Worm (Caenorhabditis elegans) whole organism, L2 larva: Measurements from ENCODE around the gene sod-3.

Experiments
- C34F6.9 ChIP-seq: fragments of 150-350 bp; optimal IDR thresholded peaks from 2 replicates; lab custom pipeline; 2014; ENCODE audit warnings: missing biosample characterization, missing genetic modification characterization
- F13H6.1 ChIP-seq: sonication (generic microtip); optimal IDR thresholded peaks from 2 replicates; lab custom pipeline; 2016; ENCODE audit warnings: missing genetic modification characterization, missing compliant biosample characterization
- ZK546.5 ChIP-seq: sonication (generic microtip); optimal IDR thresholded peaks from 2 replicates; lab custom pipeline; 2017; ENCODE audit warnings: missing biosample characterization, missing genetic modification characterization
- alr-1 ChIP-seq: fragments of 150-350 bp; optimal IDR thresholded peaks from 2 replicates; lab custom pipeline; 2014; ENCODE audit warnings: missing biosample characterization, missing genetic modification characterization
- aly-2 ChIP-seq: fragments of 150-350 bp; optimal IDR thresholded peaks from 2 replicates; lab custom pipeline; 2014; ENCODE audit warnings: missing biosample characterization, missing genetic modification characterization
- ama-1 ChIP-seq: fragments of 150-350 bp; optimal IDR thresholded peaks from 2 replicates; lab custom pipeline; 2018; ENCODE audit warnings: inconsistent platforms
- blmp-1 ChIP-seq: sonication (generic microtip); optimal IDR thresholded peaks from 2 replicates; lab custom pipeline; 2017; ENCODE audit warnings: missing genetic modification characterization, mild to moderate bottlenecking, missing compliant biosample characterization, antibody characterized with exemption, moderate library complexity; ENCODE audit not compliant: insufficient read depth
- ceh-16 ChIP-seq: fragments of 150-350 bp; optimal IDR thresholded peaks from 2 replicates; lab custom pipeline; 2014; ENCODE audit warnings: missing biosample characterization, missing genetic modification characterization
- ceh-82 ChIP-seq: fragments of 150-350 bp; optimal IDR thresholded peaks from 2 replicates; lab custom pipeline; 2014; ENCODE audit warnings: missing biosample characterization, missing genetic modification characterization
- crh-2 ChIP-seq: sonication (generic microtip); optimal IDR thresholded peaks from 2 replicates; lab custom pipeline; 2017; ENCODE audit warnings: missing biosample characterization, missing genetic modification characterization
- dmd-4 ChIP-seq: sonication (generic microtip); optimal IDR thresholded peaks from 2 replicates; lab custom pipeline; 2017; ENCODE audit warnings: missing biosample characterization, missing genetic modification characterization
- elt-1 ChIP-seq: fragments of 150-350 bp; optimal IDR thresholded peaks from 2 replicates; lab custom pipeline; 2014; ENCODE audit warnings: missing biosample characterization, missing genetic modification characterization
- fos-1 ChIP-seq: fragments of 150-350 bp; optimal IDR thresholded peaks from 2 replicates; lab custom pipeline; 2014; ENCODE audit warnings: missing biosample characterization, missing genetic modification characterization
- lin-11 ChIP-seq: fragments of 150-350 bp; sonication (generic microtip); optimal IDR thresholded peaks from 2 replicates; lab custom pipeline; 2014; ENCODE audit warnings: missing biosample characterization, missing genetic modification characterization, inconsistent platforms, mixed read lengths
- lsy-2 ChIP-seq, 2 experiments: fragments of 150-350 bp in 1 of 2; sonication (generic microtip) in 1 of 2; optimal IDR thresholded peaks; 2 replicates each; lab custom pipeline; 2014 to 2017; ENCODE audit warnings: missing biosample characterization in 2 of 2, missing genetic modification characterization in 2 of 2
- mab-5 ChIP-seq: fragments of 150-350 bp; optimal IDR thresholded peaks from 2 replicates; lab custom pipeline; 2014; ENCODE audit warnings: missing biosample characterization, missing genetic modification characterization
- mbf-1 ChIP-seq: sonication (generic microtip); optimal IDR thresholded peaks from 2 replicates; lab custom pipeline; 2017; ENCODE audit warnings: missing biosample characterization, missing genetic modification characterization
- mdl-1 ChIP-seq, 2 experiments: fragments of 150-350 bp in 1 of 2; sonication (generic microtip) in 1 of 2; optimal IDR thresholded peaks; 2 replicates each; lab custom pipeline; 2017; ENCODE audit warnings: missing biosample characterization in 2 of 2, missing genetic modification characterization in 2 of 2
- nhr-10 ChIP-seq: sonication (generic microtip); optimal IDR thresholded peaks from 2 replicates; lab custom pipeline; 2017; ENCODE audit warnings: missing biosample characterization, missing genetic modification characterization
- nhr-12 ChIP-seq: fragments of 150-350 bp; optimal IDR thresholded peaks from 2 replicates; lab custom pipeline; 2014; ENCODE audit warnings: missing biosample characterization, missing genetic modification characterization
- nhr-129 ChIP-seq: fragments of 150-350 bp; optimal IDR thresholded peaks from 2 replicates; lab custom pipeline; 2014; ENCODE audit warnings: missing biosample characterization, missing genetic modification characterization
- nhr-21 ChIP-seq: fragments of 150-350 bp; optimal IDR thresholded peaks from 2 replicates; lab custom pipeline; 2014; ENCODE audit warnings: missing biosample characterization, missing genetic modification characterization
- nhr-23 ChIP-seq: fragments of 150-350 bp; optimal IDR thresholded peaks from 2 replicates; lab custom pipeline; 2014; ENCODE audit warnings: missing biosample characterization, missing genetic modification reagents, missing genetic modification characterization
- nhr-237 ChIP-seq: fragments of 150-350 bp; optimal IDR thresholded peaks from 2 replicates; lab custom pipeline; 2014; ENCODE audit warnings: missing biosample characterization, missing genetic modification characterization
- nhr-25 ChIP-seq: fragments of 150-350 bp; sonication (generic microtip); optimal IDR thresholded peaks from 3 replicates; lab custom pipeline; 2014; ENCODE audit warnings: missing biosample characterization, missing genetic modification characterization
- nhr-6 ChIP-seq: fragments of 150-350 bp; optimal IDR thresholded peaks from 2 replicates; lab custom pipeline; 2014; ENCODE audit warnings: missing biosample characterization, missing genetic modification characterization
- nhr-77 ChIP-seq: fragments of 150-350 bp; optimal IDR thresholded peaks from 2 replicates; lab custom pipeline; 2014; ENCODE audit warnings: missing biosample characterization, missing genetic modification characterization
- peb-1 ChIP-seq: fragments of 150-350 bp; optimal IDR thresholded peaks from 2 replicates; lab custom pipeline; 2014; ENCODE audit warnings: missing biosample characterization, missing genetic modification characterization
- sem-4 ChIP-seq: fragments of 150-350 bp; optimal IDR thresholded peaks from 2 replicates; lab custom pipeline; 2014; ENCODE audit warnings: missing biosample characterization, missing genetic modification reagents, missing genetic modification characterization
- skn-1 ChIP-seq: sonication (generic microtip); optimal IDR thresholded peaks from 2 replicates; lab custom pipeline; 2017; ENCODE audit warnings: missing biosample characterization, missing genetic modification characterization
- sma-9 ChIP-seq, 2 experiments: fragments of 150-350 bp in 1 of 2; sonication (generic microtip) in 1 of 2; optimal IDR thresholded peaks; 2 replicates each; lab custom pipeline; 2014 to 2016; ENCODE audit warnings: missing genetic modification characterization in 2 of 2, mild to moderate bottlenecking in 1 of 2, missing biosample characterization in 1 of 2, missing compliant biosample characterization in 1 of 2, missing genetic modification reagents in 1 of 2, moderate library complexity in 1 of 2
- snpc-4 ChIP-seq: fragments of 150-350 bp; optimal IDR thresholded peaks from 2 replicates; lab custom pipeline; 2014; ENCODE audit warnings: missing biosample characterization, missing genetic modification characterization
- unc-39 ChIP-seq: fragments of 150-350 bp; optimal IDR thresholded peaks from 2 replicates; lab custom pipeline; 2014; ENCODE audit warnings: missing biosample characterization, missing genetic modification characterization
- unc-55 ChIP-seq: fragments of 150-350 bp; sonication (generic microtip); optimal IDR thresholded peaks from 3 replicates; lab custom pipeline; 2014; ENCODE audit warnings: missing biosample characterization, missing genetic modification reagents, missing genetic modification characterization
- zag-1 ChIP-seq: fragments of 150-350 bp; optimal IDR thresholded peaks from 2 replicates; lab custom pipeline; 2014; ENCODE audit warnings: missing biosample characterization, missing genetic modification characterization
- ztf-1 ChIP-seq: fragments of 200-800 bp; sonication (Bioruptor generic); conservative IDR thresholded peaks from 2 replicates; pipeline ENCODE4 v1.3.6; 2022; ENCODE audit warnings: missing genetic modification characterization, missing compliant biosample characterization
- ztf-11 ChIP-seq: sonication (generic microtip); optimal IDR thresholded peaks from 2 replicates; lab custom pipeline; 2017; ENCODE audit warnings: missing biosample characterization, missing genetic modification characterization
- ztf-4 ChIP-seq: fragments of 150-350 bp; optimal IDR thresholded peaks from 2 replicates; lab custom pipeline; 2014; ENCODE audit warnings: missing biosample characterization, missing genetic modification characterization

The sod-3 gene

ce11 chrX:17063749-17064252 is 28.8 kb upstream of the sod-3 start (continued):
- TF ChIP-seq ZK546.5 (tag; lab: Kevin White, UChicago) (no peak), nhr-129 (peak; percentile 64), unc-55 (GFP tag; lab: Kevin White, UChicago) (no peak), alr-1 (tag; lab: Kevin White, UChicago) (no peak), nhr-25 (peak; percentile 33), nhr-12 (tag; lab: Kevin White, UChicago) (no peak), nhr-6 (tag; lab: Kevin White, UChicago) (no peak), F13H6.1 (tag; lab: Kevin White, UChicago) (peak; percentile 59), nhr-23 (tag; lab: Kevin White, UChicago) (no peak), mdl-1 (tag; optimal IDR thresholded peaks at IDR 0.05; lab: Kevin White, UChicago) (peak; percentile 53 to 81), nhr-237 (tag; lab: Kevin White, UChicago) (no peak), nhr-77 (tag; lab: Kevin White, UChicago) (no peak), ceh-16 (tag; lab: Kevin White, UChicago) (no peak), lsy-2 (tag; optimal IDR thresholded peaks at IDR 0.05; lab: Kevin White, UChicago) (peak in 1 of 2 experiments; percentile 58), unc-39 (tag; lab: Kevin White, UChicago) (no peak), sma-9 (GFP tag; optimal IDR thresholded peaks at IDR 0.05; lab: Kevin White, UChicago) (peak; percentile 95), sma-9 (tag; optimal IDR thresholded peaks at IDR 0.05; lab: Kevin White, UChicago) (no peak), blmp-1 (tag; lab: Kevin White, UChicago) (peak; percentile 40), sem-4 (tag; lab: Kevin White, UChicago) (no peak), ceh-82 (no peak), ztf-1 (GFP tag; lab: Robert Waterston, UW) (no peak), snpc-4 (tag; lab: Kevin White, UChicago) (no peak), ztf-4 (tag; lab: Kevin White, UChicago) (no peak), peb-1 (tag; lab: Kevin White, UChicago) (no peak), nhr-10 (tag; lab: Kevin White, UChicago) (no peak), mbf-1 (tag; lab: Kevin White, UChicago) (no peak)

ce11 chrX:17064820-17065219 is 27.7 kb upstream of the sod-3 start:
- peak; percentile 41 for TF ChIP-seq fos-1 (tag; lab: Kevin White, UChicago)
- no peak for TF ChIP-seq lin-11
- no peak for TF ChIP-seq ceh-82
- TF ChIP-seq mbf-1 (tag; lab: Kevin White, UChicago), result no peak
- no peak for TF ChIP-seq dmd-4 (tag; lab: Kevin White, UChicago)
- TF ChIP-seq ZK546.5 (tag; lab: Kevin White, UChicago), result no peak
- no peak for TF ChIP-seq nhr-21 (tag; lab: Kevin White, UChicago)
- TF ChIP-seq unc-39 (tag; lab: Kevin White, UChicago), result no peak
- no peak for TF ChIP-seq blmp-1 (tag; lab: Kevin White, UChicago)
- no peak for TF ChIP-seq zag-1
- no peak for TF ChIP-seq elt-1
- no peak for TF ChIP-seq C34F6.9
- TF ChIP-seq ztf-11, result no peak
- TF ChIP-seq aly-2 (tag; lab: Kevin White, UChicago), result no peak
- no peak for TF ChIP-seq nhr-12 (tag; lab: Kevin White, UChicago)
- TF ChIP-seq mab-5 (tag; lab: Kevin White, UChicago), result no peak
- peak; percentile 26 for TF ChIP-seq sma-9 (GFP tag; optimal IDR thresholded peaks at IDR 0.05; lab: Kevin White, UChicago)
- TF ChIP-seq sma-9 (tag; optimal IDR thresholded peaks at IDR 0.05; lab: Kevin White, UChicago), result no peak
- TF ChIP-seq nhr-129, result no peak
- TF ChIP-seq sem-4 (tag; lab: Kevin White, UChicago), result no peak
- no peak for TF ChIP-seq unc-55 (GFP tag; lab: Kevin White, UChicago)
- TF ChIP-seq crh-2 (tag; lab: Kevin White, UChicago), result peak; percentile 14
- peak; percentile 5 for TF ChIP-seq skn-1 (tag; lab: Kevin White, UChicago)

ce11 chrX:17066937-17067336 is 25.6 kb upstream of the sod-3 start:
- no peak for TF ChIP-seq ama-1 (lab: Kevin White, UChicago)
- TF ChIP-seq sma-9 (GFP tag; optimal IDR thresholded peaks at IDR 0.05; lab: Kevin White, UChicago), result peak; percentile 55
- no peak for TF ChIP-seq sma-9 (tag; optimal IDR thresholded peaks at IDR 0.05; lab: Kevin White, UChicago)
- peak; percentile 21 for TF ChIP-seq fos-1 (tag; lab: Kevin White, UChicago)
